Worm (Caenorhabditis elegans): Measurements from ENCODE around the gene cki-2.

DNA sequence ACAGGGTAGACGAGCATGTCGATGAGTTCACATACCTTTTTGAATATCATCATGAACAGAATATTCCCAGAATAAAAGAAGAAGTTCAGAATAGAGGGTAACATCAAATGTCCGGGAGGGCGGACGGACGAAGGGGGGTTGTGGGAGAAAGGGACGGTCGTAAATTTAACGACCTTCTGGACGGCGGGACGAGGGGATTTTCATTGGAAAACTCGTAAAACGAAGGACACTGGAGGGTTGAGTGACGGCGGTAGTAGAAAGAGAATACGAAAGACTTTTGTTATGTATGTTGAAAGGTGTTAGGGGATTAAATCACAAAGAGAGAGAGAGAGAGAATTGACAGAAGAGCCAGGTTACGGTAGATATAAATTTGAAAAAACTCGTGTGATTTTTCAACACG, 34.3 kb downstream of the cki-2 start:
- TF ChIP-seq lin-39 (tag; optimal IDR thresholded peaks at IDR 0.05) (no peak), R02D3.7 (tag; optimal IDR thresholded peaks at IDR 0.05) (no peak), ZK546.5 (tag; optimal IDR thresholded peaks at IDR 0.05) (no peak)
